Worm (Caenorhabditis elegans) whole organism, L2 larva: ENCODE results near the gene F58G11.4.

Experiments
- C34F6.9 ChIP-seq: fragments of 150-350 bp; optimal IDR thresholded peaks from 2 replicates; lab custom pipeline; 2014; ENCODE audit warnings: missing biosample characterization, missing genetic modification characterization
- F13H6.1 ChIP-seq: sonication (generic microtip); optimal IDR thresholded peaks from 2 replicates; lab custom pipeline; 2016; ENCODE audit warnings: missing genetic modification characterization, missing compliant biosample characterization
- Y55F3AM.14 ChIP-seq: fragments of 200-800 bp; sonication (Bioruptor generic); optimal IDR thresholded peaks from 2 replicates; lab custom pipeline; 2018; ENCODE audit warnings: mild to moderate bottlenecking, missing genetic modification characterization, missing compliant biosample characterization
- ZK546.5 ChIP-seq: sonication (generic microtip); optimal IDR thresholded peaks from 2 replicates; lab custom pipeline; 2017; ENCODE audit warnings: missing biosample characterization, missing genetic modification characterization
- ama-1 ChIP-seq: fragments of 150-350 bp; optimal IDR thresholded peaks from 2 replicates; lab custom pipeline; 2018; ENCODE audit warnings: inconsistent platforms
- blmp-1 ChIP-seq: sonication (generic microtip); optimal IDR thresholded peaks from 2 replicates; lab custom pipeline; 2017; ENCODE audit warnings: missing genetic modification characterization, mild to moderate bottlenecking, missing compliant biosample characterization, antibody characterized with exemption, moderate library complexity; ENCODE audit not compliant: insufficient read depth
- ceh-16 ChIP-seq: fragments of 150-350 bp; optimal IDR thresholded peaks from 2 replicates; lab custom pipeline; 2014; ENCODE audit warnings: missing biosample characterization, missing genetic modification characterization
- crh-2 ChIP-seq: sonication (generic microtip); optimal IDR thresholded peaks from 2 replicates; lab custom pipeline; 2017; ENCODE audit warnings: missing biosample characterization, missing genetic modification characterization
- dmd-4 ChIP-seq: sonication (generic microtip); optimal IDR thresholded peaks from 2 replicates; lab custom pipeline; 2017; ENCODE audit warnings: missing biosample characterization, missing genetic modification characterization
- egl-27 ChIP-seq: sonication (generic microtip); optimal IDR thresholded peaks from 3 replicates; lab custom pipeline; 2017; ENCODE audit warnings: missing biosample characterization, missing genetic modification reagents, missing genetic modification characterization
- elt-3 ChIP-seq: sonication (generic microtip); optimal IDR thresholded peaks from 2 replicates; lab custom pipeline; 2017; ENCODE audit warnings: missing biosample characterization, missing genetic modification characterization
- fos-1 ChIP-seq: fragments of 150-350 bp; optimal IDR thresholded peaks from 2 replicates; lab custom pipeline; 2014; ENCODE audit warnings: missing biosample characterization, missing genetic modification characterization
- gmeb-1 ChIP-seq: fragments of 150-350 bp; optimal IDR thresholded peaks from 2 replicates; lab custom pipeline; 2014; ENCODE audit warnings: missing biosample characterization, missing genetic modification characterization
- lin-13 ChIP-seq: fragments of 150-350 bp; optimal IDR thresholded peaks from 2 replicates; lab custom pipeline; 2014; ENCODE audit warnings: missing biosample characterization, missing genetic modification reagents, missing genetic modification characterization
- lin-39 ChIP-seq: fragments of 150-350 bp; optimal IDR thresholded peaks from 2 replicates; lab custom pipeline; 2014; ENCODE audit warnings: missing biosample characterization, missing genetic modification reagents, missing genetic modification characterization
- mdl-1 ChIP-seq, 2 experiments: fragments of 150-350 bp in 1 of 2; sonication (generic microtip) in 1 of 2; optimal IDR thresholded peaks; 2 replicates each; lab custom pipeline; 2017; ENCODE audit warnings: missing biosample characterization in 2 of 2, missing genetic modification characterization in 2 of 2
- nhr-10 ChIP-seq: sonication (generic microtip); optimal IDR thresholded peaks from 2 replicates; lab custom pipeline; 2017; ENCODE audit warnings: missing biosample characterization, missing genetic modification characterization
- nhr-11 ChIP-seq: fragments of 150-350 bp; optimal IDR thresholded peaks from 2 replicates; lab custom pipeline; 2014; ENCODE audit warnings: missing biosample characterization, missing genetic modification characterization
- nhr-12 ChIP-seq: fragments of 150-350 bp; optimal IDR thresholded peaks from 2 replicates; lab custom pipeline; 2014; ENCODE audit warnings: missing biosample characterization, missing genetic modification characterization
- nhr-129 ChIP-seq: fragments of 150-350 bp; optimal IDR thresholded peaks from 2 replicates; lab custom pipeline; 2014; ENCODE audit warnings: missing biosample characterization, missing genetic modification characterization
- nhr-21 ChIP-seq: fragments of 150-350 bp; optimal IDR thresholded peaks from 2 replicates; lab custom pipeline; 2014; ENCODE audit warnings: missing biosample characterization, missing genetic modification characterization
- nhr-25 ChIP-seq: fragments of 150-350 bp; sonication (generic microtip); optimal IDR thresholded peaks from 3 replicates; lab custom pipeline; 2014; ENCODE audit warnings: missing biosample characterization, missing genetic modification characterization
- nhr-6 ChIP-seq: fragments of 150-350 bp; optimal IDR thresholded peaks from 2 replicates; lab custom pipeline; 2014; ENCODE audit warnings: missing biosample characterization, missing genetic modification characterization
- nhr-77 ChIP-seq: fragments of 150-350 bp; optimal IDR thresholded peaks from 2 replicates; lab custom pipeline; 2014; ENCODE audit warnings: missing biosample characterization, missing genetic modification characterization
- peb-1 ChIP-seq: fragments of 150-350 bp; optimal IDR thresholded peaks from 2 replicates; lab custom pipeline; 2014; ENCODE audit warnings: missing biosample characterization, missing genetic modification characterization
- sem-4 ChIP-seq: fragments of 150-350 bp; optimal IDR thresholded peaks from 2 replicates; lab custom pipeline; 2014; ENCODE audit warnings: missing biosample characterization, missing genetic modification reagents, missing genetic modification characterization
- sma-3 ChIP-seq: sonication (generic microtip); optimal IDR thresholded peaks from 2 replicates; lab custom pipeline; 2016; ENCODE audit warnings: missing genetic modification reagents, missing genetic modification characterization, missing compliant biosample characterization
- sma-9 ChIP-seq, 2 experiments: fragments of 150-350 bp in 1 of 2; sonication (generic microtip) in 1 of 2; optimal IDR thresholded peaks; 2 replicates each; lab custom pipeline; 2014 to 2016; ENCODE audit warnings: missing genetic modification characterization in 2 of 2, mild to moderate bottlenecking in 1 of 2, missing biosample characterization in 1 of 2, missing compliant biosample characterization in 1 of 2, missing genetic modification reagents in 1 of 2, moderate library complexity in 1 of 2
- snpc-4 ChIP-seq: fragments of 150-350 bp; optimal IDR thresholded peaks from 2 replicates; lab custom pipeline; 2014; ENCODE audit warnings: missing biosample characterization, missing genetic modification characterization
- unc-55 ChIP-seq: fragments of 150-350 bp; sonication (generic microtip); optimal IDR thresholded peaks from 3 replicates; lab custom pipeline; 2014; ENCODE audit warnings: missing biosample characterization, missing genetic modification reagents, missing genetic modification characterization
- ztf-1 ChIP-seq: fragments of 200-800 bp; sonication (Bioruptor generic); conservative IDR thresholded peaks from 2 replicates; pipeline ENCODE4 v1.3.6; 2022; ENCODE audit warnings: missing genetic modification characterization, missing compliant biosample characterization
- ztf-11 ChIP-seq: sonication (generic microtip); optimal IDR thresholded peaks from 2 replicates; lab custom pipeline; 2017; ENCODE audit warnings: missing biosample characterization, missing genetic modification characterization
- ztf-4 ChIP-seq: fragments of 150-350 bp; optimal IDR thresholded peaks from 2 replicates; lab custom pipeline; 2014; ENCODE audit warnings: missing biosample characterization, missing genetic modification characterization

Gene F58G11.4

ce11 chrV:13638040-13638439, 34.3 kb upstream of the F58G11.4 start:
- TF ChIP-seq egl-27 (tag; lab: Kevin White, UChicago) (no peak), crh-2 (tag; lab: Kevin White, UChicago) (peak; percentile 37), fos-1 (tag; lab: Kevin White, UChicago) (peak; percentile 79), sma-9 (GFP tag; optimal IDR thresholded peaks at IDR 0.05; lab: Kevin White, UChicago) (peak; percentile 53), sma-9 (tag; optimal IDR thresholded peaks at IDR 0.05; lab: Kevin White, UChicago) (no peak), gmeb-1 (tag; lab: Kevin White, UChicago) (no peak), sma-3 (GFP tag; lab: Kevin White, UChicago) (no peak)

ce11 chrV:13645848-13646578, 26.4 kb upstream of the F58G11.4 start:
- TF ChIP-seq peb-1 (tag; lab: Kevin White, UChicago): no peak

- no peak for TF ChIP-seq nhr-25 (tag; lab: Kevin White, UChicago)
- TF ChIP-seq nhr-11 (tag; lab: Kevin White, UChicago): no peak
- TF ChIP-seq Y55F3AM.14 (GFP tag; lab: Kevin White, UChicago): no peak
Measured at ce11 chrV:13647185-13647584, 25.2 kb upstream of the F58G11.4 start.

ce11 chrV:13647617-13648016, 24.8 kb upstream of the F58G11.4 start:
- TF ChIP-seq sma-9 (GFP tag; optimal IDR thresholded peaks at IDR 0.05; lab: Kevin White, UChicago) (no peak), sma-9 (tag; optimal IDR thresholded peaks at IDR 0.05; lab: Kevin White, UChicago) (no peak), C34F6.9 (tag; lab: Kevin White, UChicago) (no peak), snpc-4 (tag; lab: Kevin White, UChicago) (no peak), ceh-16 (no peak), crh-2 (tag; lab: Kevin White, UChicago) (no peak), nhr-129 (no peak), nhr-77 (no peak), dmd-4 (tag; lab: Kevin White, UChicago) (no peak), F13H6.1 (tag; lab: Kevin White, UChicago) (no peak), Y55F3AM.14 (GFP tag; lab: Kevin White, UChicago) (no peak), ZK546.5 (tag; lab: Kevin White, UChicago) (no peak), sem-4 (tag; lab: Kevin White, UChicago) (no peak)

ce11 chrV:13649730-13650349, 22.5 kb upstream of the F58G11.4 start, which contains the start of gene H37A05.4:
Gene H37A05.4 (minus strand): TSS chrV:13649780.
- TF ChIP-seq ztf-1 (GFP tag; lab: Robert Waterston, UW): 0 out of 2 replicates have a peak, but pooled peaks have one; percentile 20
- no peak for TF ChIP-seq mdl-1 (tag; optimal IDR thresholded peaks at IDR 0.05; lab: Kevin White, UChicago)
- TF ChIP-seq nhr-10 (tag; lab: Kevin White, UChicago): no peak
- no peak for TF ChIP-seq nhr-6 (tag; lab: Kevin White, UChicago)
- TF ChIP-seq sma-3 (GFP tag; lab: Kevin White, UChicago): peak; percentile 44
- TF ChIP-seq nhr-25 (tag; lab: Kevin White, UChicago): peak; percentile 53
- TF ChIP-seq Y55F3AM.14 (GFP tag; lab: Kevin White, UChicago): peak; percentile 10
- peak; percentile 75 for TF ChIP-seq ztf-4
- peak; percentile 22 for TF ChIP-seq ama-1 (lab: Kevin White, UChicago)
- TF ChIP-seq lin-13: peak; percentile 8
- TF ChIP-seq, all 48 proteins: peak for 7

ce11 chrV:13650800-13651199, 21.6 kb upstream of the F58G11.4 start:
- no peak for TF ChIP-seq nhr-25 (tag; lab: Kevin White, UChicago)
- TF ChIP-seq fos-1 (tag; lab: Kevin White, UChicago): no peak
- TF ChIP-seq elt-3 (tag; lab: Kevin White, UChicago): no peak
- TF ChIP-seq nhr-21: no peak
- no peak for TF ChIP-seq ztf-1 (GFP tag; lab: Robert Waterston, UW)
- no peak for TF ChIP-seq ceh-16
- TF ChIP-seq crh-2 (tag; lab: Kevin White, UChicago): no peak
- no peak for TF ChIP-seq nhr-12
- no peak for TF ChIP-seq ZK546.5 (tag; lab: Kevin White, UChicago)
- no peak for TF ChIP-seq sem-4 (tag; lab: Kevin White, UChicago)
- no peak for TF ChIP-seq blmp-1
- no peak for TF ChIP-seq lin-39
- no peak for TF ChIP-seq ztf-11
- TF ChIP-seq ama-1 (lab: Kevin White, UChicago): no peak
- no peak for TF ChIP-seq mdl-1 (tag; optimal IDR thresholded peaks at IDR 0.05; lab: Kevin White, UChicago)
- no peak for TF ChIP-seq dmd-4 (tag; lab: Kevin White, UChicago)
- no peak for TF ChIP-seq unc-55
- TF ChIP-seq, all 48 proteins: peak for 0
